Worm (Caenorhabditis elegans) whole organism, L4/young adult: ENCODE results near the gene fbxb-111.

ENCODE experiments used
- W03F9.2 ChIP-seq: fragments of 150-350 bp; optimal IDR thresholded peaks from 2 replicates; lab custom pipeline; 2014; ENCODE audit warnings: missing biosample characterization, missing genetic modification characterization
- dao-5 ChIP-seq: sonication (generic microtip); optimal IDR thresholded peaks from 2 replicates; lab custom pipeline; 2016; ENCODE audit warnings: missing genotype, missing genetic modification characterization, moderate library complexity, missing compliant biosample characterization
- him-1 ChIP-seq: sonication (generic microtip); optimal IDR thresholded peaks from 2 replicates; lab custom pipeline; 2016; ENCODE audit warnings: missing genotype, missing genetic modification reagents, missing genetic modification characterization, missing compliant biosample characterization

The fbxb-111 gene

ce11 chrII:2797951-2798350 is 23.1 kb upstream of the fbxb-111 start:
- TF ChIP-seq dao-5 (tag; lab: Kevin White, UChicago) (no peak), him-1 (tag; lab: Kevin White, UChicago) (no peak), W03F9.2 (tag; lab: Kevin White, UChicago) (no peak)

ce11 chrII:2796431-2796830 is 21.6 kb upstream of the fbxb-111 start:
- TF ChIP-seq dao-5 (tag; lab: Kevin White, UChicago) (no peak), him-1 (tag; lab: Kevin White, UChicago) (no peak), W03F9.2 (tag; lab: Kevin White, UChicago) (no peak)

ce11 chrII:2795413-2795812 is 20.6 kb upstream of the fbxb-111 start:
- TF ChIP-seq him-1 (tag; lab: Kevin White, UChicago) (no peak), W03F9.2 (tag; lab: Kevin White, UChicago) (no peak), dao-5 (tag; lab: Kevin White, UChicago) (no peak)

- TF ChIP-seq W03F9.2 (tag; lab: Kevin White, UChicago), result no peak
- no peak for TF ChIP-seq dao-5 (tag; lab: Kevin White, UChicago)
- no peak for TF ChIP-seq him-1 (tag; lab: Kevin White, UChicago)
Measured at ce11 chrII:2791693-2792092, 16.9 kb upstream of the fbxb-111 start.

- no peak for TF ChIP-seq W03F9.2 (tag; lab: Kevin White, UChicago)
- TF ChIP-seq dao-5 (tag; lab: Kevin White, UChicago), result no peak
- TF ChIP-seq him-1 (tag; lab: Kevin White, UChicago), result no peak
Measured at ce11 chrII:2787849-2788248, 13.0 kb upstream of the fbxb-111 start.

- TF ChIP-seq W03F9.2 (tag; lab: Kevin White, UChicago) (no peak), dao-5 (tag; lab: Kevin White, UChicago) (no peak), him-1 (tag; lab: Kevin White, UChicago) (no peak)
Measured at ce11 chrII:2787031-2787512, 12.3 kb upstream of the fbxb-111 start, which contains the start of the genes F08D12.12 and srpa-72. Gene F08D12.12, minus strand, starts transcription at chrII:2787081. Gene srpa-72, plus strand, starts transcription at chrII:2787481.

- TF ChIP-seq him-1 (tag; lab: Kevin White, UChicago) (no peak), W03F9.2 (tag; lab: Kevin White, UChicago) (no peak), dao-5 (tag; lab: Kevin White, UChicago) (no peak)
Measured at ce11 chrII:2785787-2786186, 11.0 kb upstream of the fbxb-111 start.

ce11 chrII:2783380-2783779 is 8.6 kb upstream of the fbxb-111 start:
- TF ChIP-seq dao-5 (tag; lab: Kevin White, UChicago), result no peak
- no peak for TF ChIP-seq him-1 (tag; lab: Kevin White, UChicago)
- TF ChIP-seq W03F9.2 (tag; lab: Kevin White, UChicago), result no peak

ce11 chrII:2781355-2781754 is 6.6 kb upstream of the fbxb-111 start, which contains the start of gene F08D12.2:
Gene F08D12.2, plus strand, starts transcription at chrII:2781655.
- no peak for TF ChIP-seq dao-5 (tag; lab: Kevin White, UChicago)
- TF ChIP-seq him-1 (tag; lab: Kevin White, UChicago), result no peak
- no peak for TF ChIP-seq W03F9.2 (tag; lab: Kevin White, UChicago)

ce11 chrII:2780804-2781203 is 6.0 kb upstream of the fbxb-111 start:
- TF ChIP-seq W03F9.2 (tag; lab: Kevin White, UChicago), result no peak
- no peak for TF ChIP-seq dao-5 (tag; lab: Kevin White, UChicago)
- no peak for TF ChIP-seq him-1 (tag; lab: Kevin White, UChicago)

- TF ChIP-seq him-1 (tag; lab: Kevin White, UChicago) (no peak), dao-5 (tag; lab: Kevin White, UChicago) (no peak), W03F9.2 (tag; lab: Kevin White, UChicago) (no peak)
Measured at ce11 chrII:2779253-2779652, 4.4 kb upstream of the fbxb-111 start, which contains the start of gene F08D12.3. Gene F08D12.3, plus strand, starts transcription at chrII:2779553.

ce11 chrII:2777846-2778245 is 3.0 kb upstream of the fbxb-111 start, which contains the start of gene F08D12.4:
Gene F08D12.4, plus strand, starts transcription at chrII:2778146.
- TF ChIP-seq him-1 (tag; lab: Kevin White, UChicago) (no peak), W03F9.2 (tag; lab: Kevin White, UChicago) (no peak), dao-5 (tag; lab: Kevin White, UChicago) (no peak)

ce11 chrII:2773534-2773933 is 1.3 kb downstream of the fbxb-111 start, which contains the start of gene sdz-9:
Gene sdz-9, minus strand, starts transcription at chrII:2773634.
- TF ChIP-seq him-1 (tag; lab: Kevin White, UChicago) (no peak), dao-5 (tag; lab: Kevin White, UChicago) (no peak), W03F9.2 (tag; lab: Kevin White, UChicago) (no peak)

- TF ChIP-seq him-1 (tag; lab: Kevin White, UChicago) (no peak), W03F9.2 (tag; lab: Kevin White, UChicago) (no peak), dao-5 (tag; lab: Kevin White, UChicago) (no peak)
Measured at ce11 chrII:2772166-2772565, 2.6 kb downstream of the fbxb-111 start, which contains the start of gene sdz-10. Gene sdz-10, minus strand, starts transcription at chrII:2772266.
